Worm (Caenorhabditis elegans) whole organism, late embryonic: ENCODE results near the gene mcm-7.

ENCODE experiments used
- dmd-4 ChIP-seq: sonication (generic microtip); optimal IDR thresholded peaks from 2 replicates; lab custom pipeline; 2016; ENCODE audit warnings: borderline replicate concordance, missing genetic modification characterization, missing compliant biosample characterization
- nfya-1 ChIP-seq: sonication (generic microtip); optimal IDR thresholded peaks from 2 replicates; lab custom pipeline; 2017; ENCODE audit warnings: missing genetic modification characterization, mild to moderate bottlenecking, missing compliant biosample characterization, antibody characterized with exemption, moderate library complexity
- sdc-2 ChIP-seq: sonication (generic microtip); optimal IDR thresholded peaks from 2 replicates; lab custom pipeline; 2016; ENCODE audit warnings: missing genotype, missing genetic modification characterization, missing compliant biosample characterization
- tbx-2 ChIP-seq: sonication (generic microtip); optimal IDR thresholded peaks from 2 replicates; lab custom pipeline; 2016; ENCODE audit warnings: missing genetic modification characterization, missing compliant biosample characterization

DNA sequence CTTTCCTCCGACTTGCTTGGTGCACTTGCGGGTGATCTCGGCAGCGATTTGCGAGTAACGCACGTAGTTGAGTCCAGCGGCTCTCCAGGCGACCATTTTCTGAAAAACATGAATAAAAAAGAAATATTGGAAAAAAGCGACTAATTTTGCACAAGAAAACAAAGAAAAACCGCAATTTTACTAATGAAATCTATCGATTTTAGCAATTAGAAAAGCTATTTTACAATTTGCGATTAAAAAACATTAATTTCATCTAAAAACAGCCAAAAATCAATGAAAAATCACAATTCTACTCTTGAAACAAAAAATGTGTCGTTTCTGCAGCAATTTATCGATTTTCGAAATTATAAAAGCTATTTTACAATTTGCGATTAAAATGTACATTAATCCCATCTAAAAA, 641 bp upstream of the mcm-7 start, which contains the start of gene hpo-18:
- TF ChIP-seq dmd-4 (no peak), nfya-1 (tag; lab: Kevin White, UChicago) (no peak), sdc-2 (no peak), tbx-2 (tag; lab: Kevin White, UChicago) (no peak)
